Worm (Caenorhabditis elegans) whole organism, young adult: ENCODE results near the gene msp-36.
A peak's percentile ranks its signal among the peaks of the same experiment; 100 is the strongest.

Experiments used
- B0019.2 ChIP-seq: fragments of 200-800 bp; sonication (Bioruptor generic); conservative IDR thresholded peaks from 2 replicates; pipeline ENCODE4 v1.3.6; 2022; ENCODE audit warnings: missing genetic modification reagents, missing genetic modification characterization, missing compliant biosample characterization
- D2030.7 ChIP-seq: fragments of 200-800 bp; sonication (Bioruptor generic); IDR thresholded peaks from 2 replicates; pipeline ENCODE4 v1.3.6; 2022; ENCODE audit warnings: missing genetic modification reagents, missing genetic modification characterization, missing compliant biosample characterization
- F10E7.11 ChIP-seq: sonication (generic microtip); optimal IDR thresholded peaks from 2 replicates; lab custom pipeline; 2017; ENCODE audit warnings: mild to moderate bottlenecking, missing genetic modification characterization, moderate library complexity, missing compliant biosample characterization
- F22D6.2 ChIP-seq: sonication (generic microtip); optimal IDR thresholded peaks from 2 replicates; lab custom pipeline; 2016; ENCODE audit warnings: mild to moderate bottlenecking, missing genetic modification characterization, missing compliant biosample characterization
- F37B4.10 ChIP-seq: fragments of 200-800 bp; sonication (Bioruptor generic); IDR thresholded peaks from 2 replicates; pipeline ENCODE4 v1.3.6; 2022; ENCODE audit warnings: missing genetic modification characterization, missing compliant biosample characterization
- F39B2.1 ChIP-seq: fragments of 200-800 bp; sonication (Bioruptor generic); IDR thresholded peaks from 2 replicates; pipeline ENCODE4 v1.3.6; 2022; ENCODE audit warnings: missing genetic modification reagents, missing genetic modification characterization, missing compliant biosample characterization
- F49E8.2 ChIP-seq: sonication (generic microtip); optimal IDR thresholded peaks from 3 replicates; lab custom pipeline; 2017; ENCODE audit warnings: missing genetic modification characterization, mild to moderate bottlenecking, missing compliant biosample characterization, antibody characterized with exemption, moderate library complexity; ENCODE audit not compliant: insufficient read depth
- Y67H2A.10 ChIP-seq: fragments of 200-800 bp; sonication (Bioruptor generic); conservative IDR thresholded peaks from 2 replicates; pipeline ENCODE4 v1.3.6; 2022; ENCODE audit warnings: missing genetic modification reagents, missing genetic modification characterization, missing compliant biosample characterization
- ama-1 ChIP-seq, 3 experiments: fragments of 150-350 bp in 1 of 3; sonication (generic microtip) in 2 of 3; optimal IDR thresholded peaks; 2 replicates each; lab custom pipeline; 2014 to 2018; ENCODE audit warnings: missing biosample characterization in 2 of 3, missing genetic modification characterization in 2 of 3, missing genetic modification reagents in 2 of 3
- attf-3 ChIP-seq: fragments of 200-800 bp; sonication (Bioruptor generic); conservative IDR thresholded peaks from 2 replicates; pipeline ENCODE4 v1.3.6; 2022; ENCODE audit warnings: missing genetic modification reagents, missing genetic modification characterization, missing compliant biosample characterization
- bed-1 ChIP-seq: fragments of 200-800 bp; sonication (Bioruptor generic); IDR thresholded peaks from 2 replicates; pipeline ENCODE4 v1.3.6; 2022; ENCODE audit warnings: missing genetic modification reagents, missing genetic modification characterization, missing compliant biosample characterization
- bed-2 ChIP-seq: fragments of 200-800 bp; sonication (Bioruptor generic); IDR thresholded peaks from 2 replicates; pipeline ENCODE4 v1.3.6; 2022; ENCODE audit warnings: missing genetic modification reagents, missing genetic modification characterization, missing compliant biosample characterization
- ceh-40 ChIP-seq: fragments of 200-800 bp; sonication (Bioruptor generic); IDR thresholded peaks from 2 replicates; pipeline ENCODE4 v1.3.6; 2022; ENCODE audit warnings: missing genetic modification characterization, missing compliant biosample characterization
- chd-7 ChIP-seq: sonication (generic microtip); optimal IDR thresholded peaks from 2 replicates; lab custom pipeline; 2016; ENCODE audit warnings: mild to moderate bottlenecking, missing genetic modification characterization, moderate library complexity, missing compliant biosample characterization
- die-1 ChIP-seq: sonication (generic microtip); optimal IDR thresholded peaks from 2 replicates; lab custom pipeline; 2016; ENCODE audit warnings: missing genotype, mild to moderate bottlenecking, missing genetic modification characterization, missing compliant biosample characterization
- egrh-3 ChIP-seq: fragments of 200-800 bp; sonication (Bioruptor generic); IDR thresholded peaks from 2 replicates; pipeline ENCODE4 v1.3.6; 2022; ENCODE audit warnings: missing genetic modification reagents, missing genetic modification characterization, missing compliant biosample characterization
- fkh-3 ChIP-seq: sonication (generic microtip); optimal IDR thresholded peaks from 2 replicates; lab custom pipeline; 2016; ENCODE audit warnings: mild to moderate bottlenecking, missing genetic modification characterization, missing compliant biosample characterization
- hlh-26 ChIP-seq: fragments of 200-800 bp; sonication (Bioruptor generic); conservative IDR thresholded peaks from 2 replicates; pipeline ENCODE4 v1.3.6; 2022; ENCODE audit warnings: missing genetic modification reagents, missing genetic modification characterization, missing compliant biosample characterization
- hrde-1 ChIP-seq: sonication (generic microtip); optimal IDR thresholded peaks from 2 replicates; lab custom pipeline; 2016; ENCODE audit warnings: missing genetic modification characterization, mild to moderate bottlenecking, missing compliant biosample characterization, moderate library complexity, missing genotype, missing genetic modification reagents, borderline replicate concordance
- lag-1 ChIP-seq: fragments of 200-800 bp; sonication (Bioruptor generic); IDR thresholded peaks from 2 replicates; pipeline ENCODE4 v1.3.6; 2022; ENCODE audit warnings: missing genetic modification reagents, missing genetic modification characterization, missing compliant biosample characterization
- let-526 ChIP-seq: fragments of 200-800 bp; sonication (Bioruptor generic); IDR thresholded peaks from 2 replicates; pipeline ENCODE4 v1.3.6; 2022; ENCODE audit warnings: missing genetic modification reagents, missing genetic modification characterization, missing compliant biosample characterization
- lin-26 ChIP-seq: fragments of 200-800 bp; sonication (Bioruptor generic); IDR thresholded peaks from 2 replicates; pipeline ENCODE4 v1.3.6; 2022; ENCODE audit warnings: missing genetic modification reagents, missing genetic modification characterization, missing compliant biosample characterization
- lin-40 ChIP-seq: sonication (generic microtip); optimal IDR thresholded peaks from 2 replicates; lab custom pipeline; 2016; ENCODE audit warnings: missing genetic modification characterization, mild to moderate bottlenecking, missing compliant biosample characterization, missing genotype, missing genetic modification reagents
- lsl-1 ChIP-seq: fragments of 200-800 bp; sonication (Bioruptor generic); optimal IDR thresholded peaks from 2 replicates; lab custom pipeline; 2018; ENCODE audit warnings: mild to moderate bottlenecking, missing genetic modification characterization, moderate library complexity, missing compliant biosample characterization
- madf-10 ChIP-seq: sonication (generic microtip); optimal IDR thresholded peaks from 2 replicates; lab custom pipeline; 2016; ENCODE audit warnings: mild to moderate bottlenecking, missing genetic modification characterization, missing compliant biosample characterization
- madf-3 ChIP-seq: fragments of 200-800 bp; sonication (Bioruptor generic); IDR thresholded peaks from 2 replicates; pipeline ENCODE4 v1.3.6; 2022; ENCODE audit warnings: missing genetic modification reagents, missing genetic modification characterization, missing compliant biosample characterization
- madf-8 ChIP-seq: fragments of 200-800 bp; sonication (Bioruptor generic); conservative IDR thresholded peaks from 2 replicates; pipeline ENCODE4 v1.3.6; 2022; ENCODE audit warnings: missing genetic modification reagents, missing genetic modification characterization, missing compliant biosample characterization
- mcd-1 ChIP-seq: fragments of 200-800 bp; sonication (Bioruptor generic); IDR thresholded peaks from 2 replicates; pipeline ENCODE4 v1.3.6; 2022; ENCODE audit warnings: missing genetic modification reagents, missing genetic modification characterization, missing compliant biosample characterization
- mel-28 ChIP-seq: sonication (generic microtip); optimal IDR thresholded peaks from 2 replicates; lab custom pipeline; 2016; ENCODE audit warnings: borderline replicate concordance, mild to moderate bottlenecking, missing genetic modification characterization, missing compliant biosample characterization
- nhr-80 ChIP-seq: sonication (generic microtip); optimal IDR thresholded peaks from 2 replicates; lab custom pipeline; 2016; ENCODE audit warnings: missing genetic modification characterization, missing compliant biosample characterization
- pbrm-1 ChIP-seq: fragments of 200-800 bp; sonication (Bioruptor generic); IDR thresholded peaks from 2 replicates; pipeline ENCODE4 v1.3.6; 2022; ENCODE audit warnings: missing genetic modification reagents, missing genetic modification characterization, missing compliant biosample characterization
- pha-4 ChIP-seq: fragments of 150-350 bp; sonication (generic microtip); optimal IDR thresholded peaks from 2 replicates; lab custom pipeline; 2014; ENCODE audit warnings: missing biosample characterization, missing genetic modification reagents, missing genetic modification characterization
- rpc-1 ChIP-seq, 2 experiments: fragments of 150-350 bp in 1 of 2; sonication (generic microtip) in 1 of 2; optimal IDR thresholded peaks; 2 replicates each; lab custom pipeline; 2014 to 2018; ENCODE audit warnings: missing biosample characterization in 1 of 2, missing genetic modification characterization in 1 of 2, missing genetic modification reagents in 1 of 2, missing genotype in 1 of 2
- sdz-38 ChIP-seq: sonication (generic microtip); optimal IDR thresholded peaks from 2 replicates; lab custom pipeline; 2016; ENCODE audit warnings: missing genotype, missing genetic modification characterization, missing compliant biosample characterization
- snpc-1.1 ChIP-seq: sonication (generic microtip); optimal IDR thresholded peaks from 2 replicates; lab custom pipeline; 2017; ENCODE audit warnings: missing genetic modification characterization, mild to moderate bottlenecking, missing compliant biosample characterization, antibody characterized with exemption, moderate library complexity, missing genotype, missing genetic modification reagents; ENCODE audit not compliant: insufficient read depth
- snpc-1.3 ChIP-seq: sonication (generic microtip); optimal IDR thresholded peaks from 2 replicates; lab custom pipeline; 2017; ENCODE audit warnings: missing genetic modification characterization, mild to moderate bottlenecking, missing compliant biosample characterization, antibody characterized with exemption, moderate library complexity, missing genotype, missing genetic modification reagents; ENCODE audit not compliant: insufficient read depth
- snpc-3.4 ChIP-seq: sonication (generic microtip); optimal IDR thresholded peaks from 2 replicates; lab custom pipeline; 2017; ENCODE audit warnings: missing genetic modification characterization, mild to moderate bottlenecking, missing compliant biosample characterization, antibody characterized with exemption, moderate library complexity, missing genotype, missing genetic modification reagents
- snpc-4 ChIP-seq, 5 experiments: fragments of 150-350 bp in 1 of 5; sonication (generic microtip) in 4 of 5; optimal IDR thresholded peaks; 2 replicates each; lab custom pipeline; 2014 to 2018; ENCODE audit warnings: missing genetic modification characterization in 5 of 5, missing biosample characterization in 3 of 5, antibody characterized with exemption in 2 of 5, mild to moderate bottlenecking in 2 of 5, missing compliant biosample characterization in 2 of 5, missing genotype in 2 of 5, moderate library complexity in 2 of 5, missing genetic modification reagents in 1 of 5
- tbx-9 ChIP-seq: sonication (generic microtip); optimal IDR thresholded peaks from 2 replicates; lab custom pipeline; 2016; ENCODE audit warnings: borderline replicate concordance, missing genetic modification characterization, inconsistent platforms, missing compliant biosample characterization
- tlf-1 ChIP-seq: fragments of 200-800 bp; sonication (Bioruptor generic); optimal IDR thresholded peaks from 2 replicates; lab custom pipeline; 2018; ENCODE audit warnings: mild to moderate bottlenecking, missing genetic modification characterization, missing compliant biosample characterization
- unc-130 ChIP-seq: sonication (generic microtip); optimal IDR thresholded peaks from 2 replicates; lab custom pipeline; 2016; ENCODE audit warnings: missing genetic modification reagents, missing genetic modification characterization, missing compliant biosample characterization
- unc-62 ChIP-seq: fragments of 150-350 bp; optimal IDR thresholded peaks from 2 replicates; lab custom pipeline; 2014; ENCODE audit warnings: missing biosample characterization, missing genetic modification reagents, missing genetic modification characterization
- ztf-18 ChIP-seq: sonication (generic microtip); optimal IDR thresholded peaks from 2 replicates; lab custom pipeline; 2016; ENCODE audit warnings: missing genotype, mild to moderate bottlenecking, missing genetic modification characterization, missing compliant biosample characterization
- ztf-22 ChIP-seq: fragments of 200-800 bp; sonication (Bioruptor generic); optimal IDR thresholded peaks from 2 replicates; lab custom pipeline; 2018; ENCODE audit warnings: mild to moderate bottlenecking, missing genetic modification characterization, moderate library complexity, missing compliant biosample characterization
- ztf-3 ChIP-seq: fragments of 200-800 bp; sonication (Bioruptor generic); optimal IDR thresholded peaks from 2 replicates; lab custom pipeline; 2018; ENCODE audit warnings: mild to moderate bottlenecking, missing genetic modification characterization, missing compliant biosample characterization

Gene msp-36

ce11 chrIV:10115142-10115541 is 19.9 kb downstream of the msp-36 start, which contains the start of gene C04G2.10:
Gene C04G2.10 (plus strand): TSS chrIV:10115442.
- no peak for TF ChIP-seq tlf-1 (GFP tag; lab: Kevin White, UChicago)
- no peak for TF ChIP-seq chd-7
- TF ChIP-seq lin-26, result no peak
- TF ChIP-seq fkh-3 (tag; lab: Kevin White, UChicago), result no peak
- no peak for TF ChIP-seq F37B4.10 (GFP tag; lab: Robert Waterston, UW)
- no peak for TF ChIP-seq snpc-1.3 (tag; lab: Kevin White, UChicago)
- TF ChIP-seq pbrm-1 (GFP tag; lab: Robert Waterston, UW), result no peak
- TF ChIP-seq bed-1, result no peak
- no peak for TF ChIP-seq B0019.2
- TF ChIP-seq madf-10 (tag; lab: Kevin White, UChicago), result no peak
- no peak for TF ChIP-seq ztf-22
- no peak for TF ChIP-seq F39B2.1 (GFP tag; lab: Robert Waterston, UW)
- no peak for TF ChIP-seq hrde-1 (tag; lab: Kevin White, UChicago)
- TF ChIP-seq die-1 (tag; lab: Kevin White, UChicago), result no peak
- TF ChIP-seq ceh-40 (GFP tag; lab: Robert Waterston, UW), result no peak
- TF ChIP-seq let-526 (GFP tag; lab: Robert Waterston, UW), result no peak
- no peak for TF ChIP-seq pha-4 (tag; lab: Kevin White, UChicago)
- no peak for TF ChIP-seq mcd-1 (GFP tag; lab: Robert Waterston, UW)
- TF ChIP-seq F22D6.2 (tag; lab: Kevin White, UChicago), result no peak
- TF ChIP-seq bed-2 (GFP tag; lab: Robert Waterston, UW), result no peak

ce11 chrIV:10116765-10117164 is 21.5 kb downstream of the msp-36 start:
- peak; percentile 72 for TF ChIP-seq snpc-4 (GFP tag; optimal IDR thresholded peaks at IDR 0.05; lab: Kevin White, UChicago)
- peak; percentile 53 to 91 (median 68) for TF ChIP-seq snpc-4 (tag; optimal IDR thresholded peaks at IDR 0.05; lab: Kevin White, UChicago)
- no peak for TF ChIP-seq madf-3
- TF ChIP-seq lin-40 (tag; lab: Kevin White, UChicago), result no peak
- no peak for TF ChIP-seq sdz-38 (tag; lab: Kevin White, UChicago)
- TF ChIP-seq madf-8 (GFP tag; lab: Robert Waterston, UW), result no peak
- TF ChIP-seq nhr-80 (tag; lab: Kevin White, UChicago), result no peak
- no peak for TF ChIP-seq F10E7.11 (tag; lab: Kevin White, UChicago)
- no peak for TF ChIP-seq rpc-1 (optimal IDR thresholded peaks at IDR 0.05; lab: Kevin White, UChicago)
- no peak for TF ChIP-seq rpc-1 (tag; optimal IDR thresholded peaks at IDR 0.05; lab: Kevin White, UChicago)
- no peak for TF ChIP-seq unc-130 (GFP tag; lab: Kevin White, UChicago)
- no peak for TF ChIP-seq hlh-26 (GFP tag; lab: Robert Waterston, UW)
- no peak for TF ChIP-seq F49E8.2 (tag; lab: Kevin White, UChicago)
- no peak for TF ChIP-seq mel-28
- TF ChIP-seq Y67H2A.10 (GFP tag; lab: Robert Waterston, UW), result no peak
- TF ChIP-seq madf-10 (tag; lab: Kevin White, UChicago), result no peak
- no peak for TF ChIP-seq ztf-3 (GFP tag; lab: Kevin White, UChicago)
- TF ChIP-seq egrh-3 (GFP tag; lab: Robert Waterston, UW), result no peak
- TF ChIP-seq ama-1 (optimal IDR thresholded peaks at IDR 0.05; lab: Kevin White, UChicago), result no peak
- TF ChIP-seq ama-1 (GFP tag; optimal IDR thresholded peaks at IDR 0.05; lab: Kevin White, UChicago), result no peak
- TF ChIP-seq attf-3, result no peak
- no peak for TF ChIP-seq F22D6.2 (tag; lab: Kevin White, UChicago)
- no peak for TF ChIP-seq D2030.7 (GFP tag; lab: Robert Waterston, UW)
- peak; percentile 19 for TF ChIP-seq snpc-3.4
- TF ChIP-seq snpc-1.1 (tag; lab: Kevin White, UChicago), result peak; percentile 85
- TF ChIP-seq lag-1 (GFP tag; lab: Robert Waterston, UW), result no peak
- no peak for TF ChIP-seq ztf-18 (tag; lab: Kevin White, UChicago)
- TF ChIP-seq unc-62, result no peak
- TF ChIP-seq lsl-1, result peak; percentile 17
- TF ChIP-seq tbx-9 (tag; lab: Kevin White, UChicago), result no peak
